Worm (Caenorhabditis elegans): Measurements from ENCODE around the gene F26G1.11.

DNA sequence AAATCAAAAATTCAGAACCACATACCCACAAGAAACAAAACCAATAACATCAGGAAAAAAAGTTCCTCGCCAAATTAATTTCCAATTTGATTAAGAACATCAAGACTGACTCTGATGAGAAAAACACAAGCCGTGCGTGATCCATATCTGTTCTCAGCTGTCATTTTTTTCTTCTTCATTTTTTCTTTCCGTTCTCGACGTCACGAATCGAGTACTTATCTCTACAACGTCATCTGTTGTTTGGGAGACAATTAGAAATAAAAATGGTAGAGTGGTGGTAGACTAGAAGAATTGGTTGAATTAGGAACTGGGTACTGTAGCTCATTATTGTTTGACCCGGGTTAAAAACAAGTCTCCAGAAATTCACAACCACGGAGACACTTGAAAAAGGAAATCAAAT, 15.9 kb upstream of the F26G1.11 start:
- no peak for TF ChIP-seq K11D2.4 (GFP tag; IDR thresholded peaks at IDR 0.05)
- no peak for TF ChIP-seq nhr-90 (tag; optimal IDR thresholded peaks at IDR 0.05)
- no peak for TF ChIP-seq nhr-120 (GFP tag; IDR thresholded peaks at IDR 0.05)
- no peak for TF ChIP-seq ceh-27 (GFP tag; optimal IDR thresholded peaks at IDR 0.05)
- no peak for TF ChIP-seq tbx-9 (tag; optimal IDR thresholded peaks at IDR 0.05; ENCODE audit: borderline replicate concordance)
- TF ChIP-seq F23B12.7 (tag; optimal IDR thresholded peaks at IDR 0.05; ENCODE audit: insufficient read depth): no peak
- no peak for TF ChIP-seq dpl-1 (GFP tag; optimal IDR thresholded peaks at IDR 0.05)
- TF ChIP-seq mxl-1 (tag; optimal IDR thresholded peaks at IDR 0.05): no peak
- no peak for TF ChIP-seq F33H1.4 (GFP tag; IDR thresholded peaks at IDR 0.05)
- TF ChIP-seq mel-28 (tag; optimal IDR thresholded peaks at IDR 0.05; ENCODE audit: borderline replicate concordance): no peak
- no peak for TF ChIP-seq snpc-4 (GFP tag; optimal IDR thresholded peaks at IDR 0.05)
- TF ChIP-seq snpc-4 (tag; optimal IDR thresholded peaks at IDR 0.05): no peak
- no peak for TF ChIP-seq C06A6.2 (GFP tag; conservative IDR thresholded peaks at IDR 0.05)

All from whole organism, young adult.